Fruit fly (Drosophila melanogaster): Measurements from ENCODE around the gene CG5024.

CG5024 gene

dm6 chr3R:25776137-25776536, 34.8 kb upstream of the CG5024 start, which contains the start of gene CG17196:
Gene CG17196, minus strand, starts transcription at chr3R:25776237.
- TF ChIP-seq Hmx (GFP tag; optimal IDR thresholded peaks at IDR 0.05) (no peak), CG11398 (GFP tag; optimal IDR thresholded peaks at IDR 0.05) (no peak), CG2875 (GFP tag; optimal IDR thresholded peaks at IDR 0.05) (no peak), CG7745 (tag; optimal IDR thresholded peaks at IDR 0.05) (no peak), CG10654 (GFP tag; optimal IDR thresholded peaks at IDR 0.05) (no peak), mirr (GFP tag; optimal IDR thresholded peaks at IDR 0.05) (no peak), Bdp1 (GFP tag; optimal IDR thresholded peaks at IDR 0.05) (no peak), fd64A (GFP tag; optimal IDR thresholded peaks at IDR 0.05) (no peak), D19A (tag; optimal IDR thresholded peaks at IDR 0.05) (no peak), pum (GFP tag; optimal IDR thresholded peaks at IDR 0.05) (no peak), CG1647 (GFP tag; optimal IDR thresholded peaks at IDR 0.05) (no peak), chm (GFP tag; IDR thresholded peaks at IDR 0.05) (no peak), Dp (GFP tag; optimal IDR thresholded peaks at IDR 0.05) (no peak), H15 (GFP tag; IDR thresholded peaks at IDR 0.05) (no peak), row (GFP tag; IDR thresholded peaks at IDR 0.05) (no peak)

dm6 chr3R:25777098-25777497, 33.8 kb upstream of the CG5024 start, which contains the start of gene CG17195:
Gene CG17195, minus strand, starts transcription at chr3R:25777198.
- TF ChIP-seq CHES-1-like (GFP tag; optimal IDR thresholded peaks at IDR 0.05) (no peak), emc (GFP tag; optimal IDR thresholded peaks at IDR 0.05) (no peak), Meics (GFP tag; optimal IDR thresholded peaks at IDR 0.05) (no peak), CG3847 (GFP tag; IDR thresholded peaks at IDR 0.05) (no peak), BtbVII (GFP tag; optimal IDR thresholded peaks at IDR 0.05) (no peak)

dm6 chr3R:25778205-25778604, 32.7 kb upstream of the CG5024 start, which contains the start of gene CG4956:
Gene CG4956, minus strand, starts transcription at chr3R:25778305.
- TF ChIP-seq zfh2 (GFP tag; optimal IDR thresholded peaks at IDR 0.05) (no peak), CG1602 (GFP tag; optimal IDR thresholded peaks at IDR 0.05) (no peak), fru (optimal IDR thresholded peaks at IDR 0.05) (no peak), CG6254 (GFP tag; optimal IDR thresholded peaks at IDR 0.05) (no peak), Gug (GFP tag; IDR thresholded peaks at IDR 0.05) (no peak), dmrt99B (tag; optimal IDR thresholded peaks at IDR 0.05) (no peak), slou (GFP tag; optimal IDR thresholded peaks at IDR 0.05) (no peak), Ets97D (GFP tag; optimal IDR thresholded peaks at IDR 0.05) (no peak), CG4424 (GFP tag; optimal IDR thresholded peaks at IDR 0.05) (no peak), HLHmδ (GFP tag; optimal IDR thresholded peaks at IDR 0.05) (no peak), Deaf1 (tag; optimal IDR thresholded peaks at IDR 0.05) (no peak), Nf-YA (GFP tag; IDR thresholded peaks at IDR 0.05) (no peak), Hand (GFP tag; optimal IDR thresholded peaks at IDR 0.05) (no peak), pb (GFP tag; optimal IDR thresholded peaks at IDR 0.05) (no peak)

- TF ChIP-seq CG3163 (GFP tag; optimal IDR thresholded peaks at IDR 0.05) (peak; percentile 65), amos (GFP tag; IDR thresholded peaks at IDR 0.05; ENCODE audit: partially characterized antibody) (peak; percentile 16; the same call in 1 of the 2 replicates), Chrac-16 (GFP tag; optimal IDR thresholded peaks at IDR 0.05) (no peak), z (GFP tag; IDR thresholded peaks at IDR 0.05) (peak; percentile 90), CG3847 (GFP tag; IDR thresholded peaks at IDR 0.05) (no peak), Doc3 (GFP tag; IDR thresholded peaks at IDR 0.05; ENCODE audit: partially characterized antibody) (no peak), Ets65A (GFP tag) (peak; percentile 30), peb (GFP tag; IDR thresholded peaks at IDR 0.05) (no peak), CG1647 (GFP tag; optimal IDR thresholded peaks at IDR 0.05) (no peak), CG32532 (GFP tag; IDR thresholded peaks at IDR 0.05) (no peak), abd-A (tag; optimal IDR thresholded peaks at IDR 0.05) (peak; percentile 15), CG12236 (GFP tag; optimal IDR thresholded peaks at IDR 0.05) (no peak), Trl (optimal IDR thresholded peaks at IDR 0.05) (peak; percentile 45 to 88), Trl (GFP tag; optimal IDR thresholded peaks at IDR 0.05) (no peak), HLHmδ (GFP tag; optimal IDR thresholded peaks at IDR 0.05) (no peak), Gug (GFP tag; IDR thresholded peaks at IDR 0.05) (no peak)
These were observed 28.0 kb upstream of the CG5024 start for dm6 chr3R:25782855-25783424.

All from whole organism, embryonic.